Fruit fly (Drosophila melanogaster) whole organism, prepupa: ENCODE data around the gene Ufsp2.

Experiments
- CG32006 ChIP-seq: fragments of 200-800 bp; sonication (Bioruptor generic); optimal IDR thresholded peaks from 3 replicates; lab custom pipeline; 2017; ENCODE audit warnings: missing biosample characterization, mild to moderate bottlenecking, missing genetic modification characterization
- Gug ChIP-seq: fragments of 200-800 bp; sonication (Bioruptor generic); IDR thresholded peaks from 2 replicates; pipeline ENCODE4 v1.3.6; 2022; ENCODE audit warnings: missing biosample characterization, missing genetic modification characterization
- Hr39 ChIP-seq: fragments of 200-800 bp; sonication (Bioruptor generic); optimal IDR thresholded peaks from 2 replicates; lab custom pipeline; 2016; ENCODE audit warnings: missing biosample characterization, missing genetic modification characterization
- Sox102F ChIP-seq: fragments of 200-800 bp; sonication (Bioruptor generic); optimal IDR thresholded peaks from 2 replicates; lab custom pipeline; 2016; ENCODE audit warnings: missing biosample characterization, mild to moderate bottlenecking, missing genetic modification characterization
- acj6 ChIP-seq: fragments of 200-800 bp; sonication (Bioruptor generic); optimal IDR thresholded peaks from 3 replicates; lab custom pipeline; 2016; ENCODE audit warnings: missing biosample characterization, missing genetic modification characterization
- eg ChIP-seq: fragments of 200-800 bp; sonication (Bioruptor generic); IDR thresholded peaks from 3 replicates; pipeline ENCODE4 v1.3.6; 2022; ENCODE audit warnings: missing biosample characterization, missing genetic modification characterization
- net ChIP-seq: fragments of 200-800 bp; sonication (Bioruptor generic); optimal IDR thresholded peaks from 3 replicates; lab custom pipeline; 2016; ENCODE audit warnings: missing biosample characterization, missing genetic modification characterization
- pdm3 ChIP-seq: fragments of 200-800 bp; sonication (Bioruptor generic); optimal IDR thresholded peaks from 3 replicates; lab custom pipeline; 2016; ENCODE audit warnings: missing biosample characterization, missing genetic modification characterization

- no peak for TF ChIP-seq Gug (GFP tag; lab: Robert Waterston, UW)
- no peak for TF ChIP-seq net (GFP tag; lab: Kevin White, UChicago)
- no peak for TF ChIP-seq acj6
- TF ChIP-seq Sox102F, result no peak
- TF ChIP-seq CG32006 (GFP tag; lab: Kevin White, UChicago), result no peak
- no peak for TF ChIP-seq Hr39 (GFP tag; lab: Kevin White, UChicago)
- no peak for TF ChIP-seq pdm3 (GFP tag; lab: Kevin White, UChicago)
- TF ChIP-seq eg (GFP tag; lab: Robert Waterston, UW), result no peak
Observed at dm6 chr3L:15600051-15600450, 23.7 kb downstream of the Ufsp2 start.
